Worm (Caenorhabditis elegans): ENCODE results near the gene W09D10.5.

DNA sequence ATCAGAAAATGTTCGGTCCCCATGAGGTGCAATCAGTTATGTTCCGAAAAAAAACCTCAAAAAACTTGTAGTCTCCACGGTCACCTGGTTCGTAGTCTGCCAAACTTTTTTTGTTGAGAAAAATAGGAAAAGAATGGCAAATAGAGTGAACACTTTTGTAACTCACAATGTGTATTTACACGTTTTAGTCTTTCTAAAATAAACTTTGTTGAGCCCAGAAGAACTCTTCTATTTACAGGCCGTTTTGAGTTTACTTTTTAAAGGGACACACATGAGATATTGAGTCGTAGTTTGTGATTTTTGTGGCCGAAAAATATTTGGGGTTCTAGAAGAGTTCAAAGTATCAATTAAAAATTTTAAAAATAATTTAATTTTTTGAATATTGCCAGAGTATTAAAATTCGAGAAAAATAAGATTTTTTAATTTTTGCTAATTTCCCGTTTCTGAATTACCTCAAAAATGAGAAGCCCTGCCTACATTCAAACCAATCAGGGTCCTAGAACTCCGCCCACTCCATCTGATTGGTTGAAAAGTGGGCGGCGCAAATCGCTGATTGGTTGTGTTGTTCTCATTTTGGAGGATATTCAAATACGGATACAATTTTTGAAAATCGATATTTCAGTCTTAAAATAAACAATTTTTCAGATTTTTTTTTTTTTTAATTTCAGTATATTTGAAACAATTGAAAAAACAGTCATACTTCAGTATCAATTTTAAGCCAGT is 23.3 kb upstream of the W09D10.5 start:
- TF ChIP-seq T22C8.4 (GFP tag; IDR thresholded peaks at IDR 0.05) = no peak
- no peak for TF ChIP-seq cog-1 (tag; optimal IDR thresholded peaks at IDR 0.05)
- TF ChIP-seq flt-1 (GFP tag; IDR thresholded peaks at IDR 0.05) = no peak
- TF ChIP-seq ztf-23 (GFP tag; IDR thresholded peaks at IDR 0.05) = no peak

Data from whole organism, midembryonic.